Worm (Caenorhabditis elegans) whole organism, young adult: ENCODE results near the gene F54F12.1.

Experiments
- B0019.2 ChIP-seq: fragments of 200-800 bp; sonication (Bioruptor generic); conservative IDR thresholded peaks from 2 replicates; pipeline ENCODE4 v1.3.6; 2022; ENCODE audit warnings: missing genetic modification reagents, missing genetic modification characterization, missing compliant biosample characterization
- C17E4.6 ChIP-seq: fragments of 200-800 bp; sonication (Bioruptor generic); IDR thresholded peaks from 2 replicates; pipeline ENCODE4 v1.3.6; 2022; ENCODE audit warnings: missing genetic modification reagents, missing genetic modification characterization, missing compliant biosample characterization
- F10E7.11 ChIP-seq: sonication (generic microtip); optimal IDR thresholded peaks from 2 replicates; lab custom pipeline; 2017; ENCODE audit warnings: mild to moderate bottlenecking, missing genetic modification characterization, moderate library complexity, missing compliant biosample characterization
- F33H1.4 ChIP-seq: fragments of 200-800 bp; sonication (Bioruptor generic); IDR thresholded peaks from 2 replicates; pipeline ENCODE4 v1.3.6; 2022; ENCODE audit warnings: missing genetic modification reagents, missing genetic modification characterization, missing compliant biosample characterization
- F39B2.1 ChIP-seq: fragments of 200-800 bp; sonication (Bioruptor generic); IDR thresholded peaks from 2 replicates; pipeline ENCODE4 v1.3.6; 2022; ENCODE audit warnings: missing genetic modification reagents, missing genetic modification characterization, missing compliant biosample characterization
- F52B5.7 ChIP-seq: sonication (generic microtip); optimal IDR thresholded peaks from 2 replicates; lab custom pipeline; 2016; ENCODE audit warnings: mild to moderate bottlenecking, missing genetic modification characterization, missing compliant biosample characterization
- F55B11.4 ChIP-seq: sonication (generic microtip); optimal IDR thresholded peaks from 2 replicates; lab custom pipeline; 2016; ENCODE audit warnings: missing compliant biosample characterization, missing genetic modification characterization, borderline replicate concordance; ENCODE audit not compliant: insufficient read depth
- F57A8.1 ChIP-seq: fragments of 200-800 bp; sonication (Bioruptor generic); optimal IDR thresholded peaks from 2 replicates; lab custom pipeline; 2018; ENCODE audit warnings: mild to moderate bottlenecking, missing genetic modification characterization, moderate library complexity, missing compliant biosample characterization
- F57C9.4 ChIP-seq: sonication (generic microtip); optimal IDR thresholded peaks from 2 replicates; lab custom pipeline; 2017; ENCODE audit warnings: mild to moderate bottlenecking, missing genetic modification characterization, missing compliant biosample characterization
- K12H6.12 ChIP-seq: fragments of 200-800 bp; sonication (Bioruptor generic); optimal IDR thresholded peaks from 2 replicates; lab custom pipeline; 2018; ENCODE audit warnings: mild to moderate bottlenecking, missing genetic modification characterization, missing compliant biosample characterization
- Y53F4B.3 ChIP-seq: fragments of 200-800 bp; sonication (Bioruptor generic); IDR thresholded peaks from 2 replicates; pipeline ENCODE4 v1.3.6; 2022; ENCODE audit warnings: missing genetic modification reagents, missing genetic modification characterization, missing compliant biosample characterization
- Y95B8A.8 ChIP-seq: fragments of 200-800 bp; sonication (Bioruptor generic); IDR thresholded peaks from 2 replicates; pipeline ENCODE4 v1.3.6; 2022; ENCODE audit warnings: missing genetic modification reagents, missing genetic modification characterization, missing compliant biosample characterization
- ama-1 ChIP-seq, 3 experiments: fragments of 150-350 bp in 1 of 3; sonication (generic microtip) in 2 of 3; optimal IDR thresholded peaks; 2 replicates each; lab custom pipeline; 2014 to 2018; ENCODE audit warnings: missing biosample characterization in 2 of 3, missing genetic modification characterization in 2 of 3, missing genetic modification reagents in 2 of 3
- aptf-2 ChIP-seq: fragments of 200-800 bp; sonication (Bioruptor generic); conservative IDR thresholded peaks from 2 replicates; pipeline ENCODE4 v1.3.6; 2022; ENCODE audit warnings: missing genetic modification reagents, missing genetic modification characterization, missing compliant biosample characterization
- cebp-1 ChIP-seq, 2 experiments: fragments of 200-800 bp in 1 of 2; sonication (Bioruptor generic) in 1 of 2; sonication (generic microtip) in 1 of 2; IDR thresholded peaks in 1 of 2; optimal IDR thresholded peaks in 1 of 2; 2 replicates each; pipeline versions ENCODE4 v1.3.6 to Lab custom; 2017 to 2022; ENCODE audit warnings: missing compliant biosample characterization in 2 of 2, missing genetic modification characterization in 2 of 2, mild to moderate bottlenecking in 1 of 2, missing genetic modification reagents in 1 of 2, moderate library complexity in 1 of 2
- ceh-100 ChIP-seq: fragments of 200-800 bp; sonication (Bioruptor generic); IDR thresholded peaks from 2 replicates; pipeline ENCODE4 v1.3.6; 2022; ENCODE audit warnings: missing genetic modification reagents, missing genetic modification characterization, missing compliant biosample characterization
- ceh-40 ChIP-seq: fragments of 200-800 bp; sonication (Bioruptor generic); IDR thresholded peaks from 2 replicates; pipeline ENCODE4 v1.3.6; 2022; ENCODE audit warnings: missing genetic modification characterization, missing compliant biosample characterization
- die-1 ChIP-seq: sonication (generic microtip); optimal IDR thresholded peaks from 2 replicates; lab custom pipeline; 2016; ENCODE audit warnings: missing genotype, mild to moderate bottlenecking, missing genetic modification characterization, missing compliant biosample characterization
- dpff-1 ChIP-seq: sonication (generic microtip); optimal IDR thresholded peaks from 2 replicates; lab custom pipeline; 2017; ENCODE audit warnings: mild to moderate bottlenecking, missing genetic modification characterization, missing compliant biosample characterization
- dpl-1 ChIP-seq: fragments of 150-350 bp; optimal IDR thresholded peaks from 2 replicates; lab custom pipeline; 2014; ENCODE audit warnings: missing biosample characterization, missing genetic modification reagents, missing genetic modification characterization
- efl-1 ChIP-seq: fragments of 150-350 bp; optimal IDR thresholded peaks from 2 replicates; lab custom pipeline; 2014; ENCODE audit warnings: missing biosample characterization, missing genetic modification reagents, missing genetic modification characterization
- egl-18 ChIP-seq: fragments of 200-800 bp; sonication (Bioruptor generic); IDR thresholded peaks from 2 replicates; pipeline ENCODE4 v1.3.6; 2022; ENCODE audit warnings: missing genetic modification reagents, missing genetic modification characterization, missing compliant biosample characterization
- egl-44 ChIP-seq: fragments of 200-800 bp; sonication (Bioruptor generic); IDR thresholded peaks from 2 replicates; pipeline ENCODE4 v1.3.6; 2022; ENCODE audit warnings: missing genetic modification reagents, missing genetic modification characterization, missing compliant biosample characterization
- egrh-3 ChIP-seq: fragments of 200-800 bp; sonication (Bioruptor generic); IDR thresholded peaks from 2 replicates; pipeline ENCODE4 v1.3.6; 2022; ENCODE audit warnings: missing genetic modification reagents, missing genetic modification characterization, missing compliant biosample characterization
- ekl-4 ChIP-seq: fragments of 200-800 bp; sonication (Bioruptor generic); IDR thresholded peaks from 2 replicates; pipeline ENCODE4 v1.3.6; 2022; ENCODE audit warnings: missing genetic modification reagents, missing genetic modification characterization, missing compliant biosample characterization
- ets-4 ChIP-seq: fragments of 200-800 bp; sonication (Bioruptor generic); optimal IDR thresholded peaks from 2 replicates; lab custom pipeline; 2018; ENCODE audit warnings: mild to moderate bottlenecking, missing genetic modification characterization, missing compliant biosample characterization
- fkh-3 ChIP-seq: sonication (generic microtip); optimal IDR thresholded peaks from 2 replicates; lab custom pipeline; 2016; ENCODE audit warnings: mild to moderate bottlenecking, missing genetic modification characterization, missing compliant biosample characterization
- hmg-1.2 ChIP-seq: fragments of 200-800 bp; sonication (Bioruptor generic); IDR thresholded peaks from 2 replicates; pipeline ENCODE4 v1.3.6; 2022; ENCODE audit warnings: missing genetic modification reagents, missing genetic modification characterization, missing compliant biosample characterization
- hsf-1 ChIP-seq: fragments of 200-800 bp; sonication (Bioruptor generic); IDR thresholded peaks from 2 replicates; pipeline ENCODE4 v1.3.6; 2022; ENCODE audit warnings: missing genetic modification reagents, missing genetic modification characterization, missing compliant biosample characterization
- let-526 ChIP-seq: fragments of 200-800 bp; sonication (Bioruptor generic); IDR thresholded peaks from 2 replicates; pipeline ENCODE4 v1.3.6; 2022; ENCODE audit warnings: missing genetic modification reagents, missing genetic modification characterization, missing compliant biosample characterization
- lin-26 ChIP-seq: fragments of 200-800 bp; sonication (Bioruptor generic); IDR thresholded peaks from 2 replicates; pipeline ENCODE4 v1.3.6; 2022; ENCODE audit warnings: missing genetic modification reagents, missing genetic modification characterization, missing compliant biosample characterization
- lin-35 ChIP-seq, 3 experiments: fragments of 150-350 bp in 2 of 3; sonication (generic microtip) in 1 of 3; optimal IDR thresholded peaks; 2 replicates each; lab custom pipeline; 2014 to 2018; ENCODE audit warnings: missing biosample characterization in 3 of 3, missing genetic modification characterization in 3 of 3, missing genetic modification reagents in 3 of 3
- lin-40 ChIP-seq: sonication (generic microtip); optimal IDR thresholded peaks from 2 replicates; lab custom pipeline; 2016; ENCODE audit warnings: missing genetic modification characterization, mild to moderate bottlenecking, missing compliant biosample characterization, missing genotype, missing genetic modification reagents
- lin-54 ChIP-seq: fragments of 200-800 bp; sonication (Bioruptor generic); optimal IDR thresholded peaks from 2 replicates; lab custom pipeline; 2018; ENCODE audit warnings: mild to moderate bottlenecking, missing genetic modification characterization, missing compliant biosample characterization
- lir-1 ChIP-seq: fragments of 200-800 bp; sonication (Bioruptor generic); conservative IDR thresholded peaks from 2 replicates; pipeline ENCODE4 v1.3.6; 2022; ENCODE audit warnings: missing genetic modification reagents, missing genetic modification characterization, missing compliant biosample characterization
- lsl-1 ChIP-seq: fragments of 200-800 bp; sonication (Bioruptor generic); optimal IDR thresholded peaks from 2 replicates; lab custom pipeline; 2018; ENCODE audit warnings: mild to moderate bottlenecking, missing genetic modification characterization, moderate library complexity, missing compliant biosample characterization
- madf-6 ChIP-seq: fragments of 200-800 bp; sonication (Bioruptor generic); IDR thresholded peaks from 2 replicates; pipeline ENCODE4 v1.3.6; 2022; ENCODE audit warnings: missing genetic modification reagents, missing genetic modification characterization, missing compliant biosample characterization
- mel-28 ChIP-seq: sonication (generic microtip); optimal IDR thresholded peaks from 2 replicates; lab custom pipeline; 2016; ENCODE audit warnings: borderline replicate concordance, mild to moderate bottlenecking, missing genetic modification characterization, missing compliant biosample characterization
- nfya-1 ChIP-seq: sonication (generic microtip); optimal IDR thresholded peaks from 2 replicates; lab custom pipeline; 2017; ENCODE audit warnings: antibody characterized with exemption, missing compliant biosample characterization, missing genetic modification characterization, borderline replicate concordance; ENCODE audit not compliant: insufficient read depth
- nhr-120 ChIP-seq: fragments of 200-800 bp; sonication (Bioruptor generic); IDR thresholded peaks from 2 replicates; pipeline ENCODE4 v1.3.6; 2022; ENCODE audit warnings: missing genetic modification characterization, missing compliant biosample characterization
- nhr-179 ChIP-seq: sonication (generic microtip); optimal IDR thresholded peaks from 2 replicates; lab custom pipeline; 2016; ENCODE audit warnings: mild to moderate bottlenecking, missing genetic modification characterization, missing compliant biosample characterization
- nhr-27 ChIP-seq: fragments of 200-800 bp; sonication (Bioruptor generic); optimal IDR thresholded peaks from 2 replicates; lab custom pipeline; 2018; ENCODE audit warnings: mild to moderate bottlenecking, missing genetic modification characterization, moderate library complexity, missing compliant biosample characterization
- nhr-80 ChIP-seq: sonication (generic microtip); optimal IDR thresholded peaks from 2 replicates; lab custom pipeline; 2016; ENCODE audit warnings: missing genetic modification characterization, missing compliant biosample characterization
- snpc-1.3 ChIP-seq: sonication (generic microtip); optimal IDR thresholded peaks from 2 replicates; lab custom pipeline; 2017; ENCODE audit warnings: missing genetic modification characterization, mild to moderate bottlenecking, missing compliant biosample characterization, antibody characterized with exemption, moderate library complexity, missing genotype, missing genetic modification reagents; ENCODE audit not compliant: insufficient read depth
- tbx-9 ChIP-seq: sonication (generic microtip); optimal IDR thresholded peaks from 2 replicates; lab custom pipeline; 2016; ENCODE audit warnings: borderline replicate concordance, missing genetic modification characterization, inconsistent platforms, missing compliant biosample characterization
- tlf-1 ChIP-seq: fragments of 200-800 bp; sonication (Bioruptor generic); optimal IDR thresholded peaks from 2 replicates; lab custom pipeline; 2018; ENCODE audit warnings: mild to moderate bottlenecking, missing genetic modification characterization, missing compliant biosample characterization
- ztf-18 ChIP-seq: sonication (generic microtip); optimal IDR thresholded peaks from 2 replicates; lab custom pipeline; 2016; ENCODE audit warnings: missing genotype, mild to moderate bottlenecking, missing genetic modification characterization, missing compliant biosample characterization

Gene F54F12.1

DNA sequence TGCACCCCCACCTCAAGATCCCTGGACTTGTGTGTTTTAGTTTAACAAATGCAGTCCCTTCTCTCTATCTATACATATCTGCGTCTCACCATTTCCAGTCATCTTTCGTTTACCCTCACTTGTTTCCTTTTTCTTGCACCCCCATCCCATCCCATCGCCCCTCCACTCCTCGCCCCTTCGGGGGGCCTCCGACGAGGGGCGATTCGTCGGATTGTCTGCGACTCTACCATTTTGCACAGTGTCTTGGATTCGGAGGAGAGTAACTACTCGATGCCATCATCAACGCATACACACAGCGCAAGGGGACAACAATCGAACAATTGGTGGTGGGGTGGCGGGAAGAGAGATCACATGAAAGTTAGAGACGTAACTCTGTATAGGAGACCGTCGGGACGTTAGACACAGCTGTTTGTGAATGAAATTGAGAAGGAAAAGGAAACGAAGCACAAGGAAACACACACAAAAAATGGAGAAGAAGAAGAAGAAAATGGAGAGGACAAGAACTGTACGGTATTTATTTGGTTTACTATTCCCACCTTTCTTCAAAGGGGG lies 7.2 kb upstream of the F54F12.1 start (continued):
- TF ChIP-seq ztf-18: no peak
- TF ChIP-seq efl-1 (GFP tag; lab: Kevin White, UChicago): no peak
- TF ChIP-seq nhr-179 (tag; lab: Kevin White, UChicago): no peak
- peak; percentile 54; the same call in 1 of the 2 replicates for TF ChIP-seq hsf-1 (GFP tag; lab: Robert Waterston, UW)
- no peak for TF ChIP-seq lsl-1 (GFP tag; lab: Kevin White, UChicago)
- no peak for TF ChIP-seq nhr-27 (tag; lab: Kevin White, UChicago)
- no peak for TF ChIP-seq madf-6
- TF ChIP-seq lin-54 (GFP tag; lab: Kevin White, UChicago): peak; percentile 19
- TF ChIP-seq Y95B8A.8 (GFP tag; lab: Robert Waterston, UW): no peak
- peak; percentile 90 for TF ChIP-seq lin-40
- peak; percentile 74 for TF ChIP-seq egrh-3 (GFP tag; lab: Robert Waterston, UW)
- TF ChIP-seq fkh-3 (tag; lab: Kevin White, UChicago): no peak
- TF ChIP-seq ceh-40 (GFP tag; lab: Robert Waterston, UW): no peak
- peak; percentile 91 for TF ChIP-seq hmg-1.2
- TF ChIP-seq egl-44 (GFP tag; lab: Robert Waterston, UW): no peak; the same call in 1 of the 2 replicates
- TF ChIP-seq nfya-1 (tag; lab: Kevin White, UChicago): no peak
- TF ChIP-seq F57C9.4: no peak
- no peak for TF ChIP-seq F55B11.4 (tag; lab: Kevin White, UChicago)
- TF ChIP-seq ets-4: no peak
- TF ChIP-seq die-1 (tag; lab: Kevin White, UChicago): peak; percentile 56
- TF ChIP-seq let-526 (GFP tag; lab: Robert Waterston, UW): 0 out of 2 replicates have a peak, but pooled peaks have one; percentile 58
- no peak for TF ChIP-seq ceh-100 (GFP tag; lab: Robert Waterston, UW)
- peak; percentile 96 for TF ChIP-seq K12H6.12
- TF ChIP-seq F57A8.1 (GFP tag; lab: Kevin White, UChicago): no peak
- TF ChIP-seq C17E4.6 (GFP tag; lab: Robert Waterston, UW): no peak
- no peak for TF ChIP-seq Y53F4B.3 (GFP tag; lab: Robert Waterston, UW)
- TF ChIP-seq F33H1.4: no peak
- no peak for TF ChIP-seq B0019.2 (GFP tag; lab: Robert Waterston, UW)
- no peak for TF ChIP-seq F10E7.11 (tag; lab: Kevin White, UChicago)
- TF ChIP-seq F39B2.1 (GFP tag; lab: Robert Waterston, UW): no peak
- TF ChIP-seq ama-1 (optimal IDR thresholded peaks at IDR 0.05; lab: Kevin White, UChicago): no peak
- peak; percentile 1 to 26 for TF ChIP-seq ama-1 (GFP tag; optimal IDR thresholded peaks at IDR 0.05; lab: Kevin White, UChicago)
- peak; percentile 30 for TF ChIP-seq mel-28 (tag; lab: Kevin White, UChicago)
- 0 out of 2 replicates have a peak, but pooled peaks have one; percentile 57 for TF ChIP-seq lin-26 (GFP tag; lab: Robert Waterston, UW)
- no peak for TF ChIP-seq cebp-1 (GFP tag; IDR thresholded peaks at IDR 0.05; lab: Robert Waterston, UW)
- TF ChIP-seq cebp-1 (tag; optimal IDR thresholded peaks at IDR 0.05; lab: Kevin White, UChicago): peak; percentile 83
- TF ChIP-seq F52B5.7: no peak
- no peak for TF ChIP-seq tbx-9
- peak; percentile 73; the same call in 1 of the 2 replicates for TF ChIP-seq egl-18 (GFP tag; lab: Robert Waterston, UW)
- peak; percentile 52; the same call in 1 of the 2 replicates for TF ChIP-seq ekl-4 (GFP tag; lab: Robert Waterston, UW)
- no peak for TF ChIP-seq aptf-2 (GFP tag; lab: Robert Waterston, UW)
- no peak for TF ChIP-seq dpl-1
- no peak for TF ChIP-seq dpff-1 (tag; lab: Kevin White, UChicago)
- TF ChIP-seq snpc-1.3 (tag; lab: Kevin White, UChicago): no peak
- TF ChIP-seq lin-35 (GFP tag; optimal IDR thresholded peaks at IDR 0.05; lab: Kevin White, UChicago): peak in 1 of 3 experiments; percentile 70
- TF ChIP-seq nhr-120 (GFP tag; lab: Robert Waterston, UW): no peak
- peak; percentile 54; the same call in 1 of the 2 replicates for TF ChIP-seq lir-1 (GFP tag; lab: Robert Waterston, UW)
- no peak for TF ChIP-seq tlf-1 (GFP tag; lab: Kevin White, UChicago)
- TF ChIP-seq nhr-80 (tag; lab: Kevin White, UChicago): peak; percentile 16
